Worm (Caenorhabditis elegans): ENCODE measurements around the gene mxl-1.

DNA sequence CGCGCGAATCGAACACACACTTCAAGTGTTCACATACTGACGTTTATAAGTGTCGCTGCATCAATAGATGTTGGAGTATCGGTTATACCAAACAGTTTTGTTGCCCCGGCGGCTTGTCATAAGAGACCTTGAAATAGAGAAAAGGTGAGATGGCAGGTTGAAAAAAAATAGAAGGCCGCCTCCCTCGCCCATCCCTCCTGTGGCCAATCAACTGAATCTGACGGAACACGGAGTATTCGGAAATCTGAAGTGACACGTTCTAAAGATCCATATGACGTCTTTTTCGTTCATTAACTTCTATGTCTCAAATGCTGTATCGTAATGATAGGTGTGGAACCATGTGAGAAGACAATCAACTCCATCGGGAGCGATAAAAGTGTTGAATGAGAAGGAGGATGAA lies 45.1 kb upstream of the mxl-1 start:
- TF ChIP-seq zip-5 (tag; optimal IDR thresholded peaks at IDR 0.05) (no peak), ceh-22 (tag; optimal IDR thresholded peaks at IDR 0.05) (no peak), rnt-1 (tag; optimal IDR thresholded peaks at IDR 0.05) (no peak), madf-2 (tag; optimal IDR thresholded peaks at IDR 0.05) (no peak), lim-6 (tag; optimal IDR thresholded peaks at IDR 0.05) (no peak), dve-1 (tag; optimal IDR thresholded peaks at IDR 0.05) (no peak), elt-2 (tag; optimal IDR thresholded peaks at IDR 0.05) (no peak), pqm-1 (tag; optimal IDR thresholded peaks at IDR 0.05) (no peak), npax-4 (tag; optimal IDR thresholded peaks at IDR 0.05) (no peak), pros-1 (tag; optimal IDR thresholded peaks at IDR 0.05) (no peak), pha-4 (tag; optimal IDR thresholded peaks at IDR 0.05) (no peak), ttx-3 (tag; optimal IDR thresholded peaks at IDR 0.05) (no peak), hlh-6 (tag; optimal IDR thresholded peaks at IDR 0.05) (no peak), mec-3 (tag; optimal IDR thresholded peaks at IDR 0.05; ENCODE audit: borderline replicate concordance) (no peak)

All from whole organism, late embryonic.